Worm (Caenorhabditis elegans) whole organism, L4 larva: ENCODE results near the gene F43D2.3.

Source experiments
- F26F4.8 ChIP-seq: fragments of 200-800 bp; sonication (Bioruptor generic); conservative IDR thresholded peaks from 2 replicates; pipeline ENCODE4 v1.3.6; 2022; ENCODE audit warnings: missing genetic modification characterization, missing compliant biosample characterization
- R02D3.7 ChIP-seq: fragments of 150-350 bp; sonication (generic microtip); optimal IDR thresholded peaks from 3 replicates; lab custom pipeline; 2014; ENCODE audit warnings: missing biosample characterization, missing genetic modification characterization
- T20F7.1 ChIP-seq: fragments of 200-800 bp; sonication (Bioruptor generic); optimal IDR thresholded peaks from 2 replicates; lab custom pipeline; 2018; ENCODE audit warnings: mild to moderate bottlenecking, missing genetic modification characterization, missing compliant biosample characterization
- arid-1 ChIP-seq: fragments of 200-800 bp; sonication (Bioruptor generic); conservative IDR thresholded peaks from 2 replicates; pipeline ENCODE4 v1.3.6; 2022; ENCODE audit warnings: missing genetic modification reagents, missing genetic modification characterization, missing compliant biosample characterization
- ceh-82 ChIP-seq: sonication (generic microtip); optimal IDR thresholded peaks from 2 replicates; lab custom pipeline; 2017; ENCODE audit warnings: missing biosample characterization, missing genetic modification characterization
- daf-12 ChIP-seq: fragments of 150-350 bp; optimal IDR thresholded peaks from 2 replicates; lab custom pipeline; 2014; ENCODE audit warnings: missing biosample characterization, missing genetic modification reagents, missing genetic modification characterization
- daf-16 ChIP-seq, 3 experiments: sonication (generic microtip); optimal IDR thresholded peaks; 2 replicates each; lab custom pipeline; 2016 to 2017; ENCODE audit warnings: missing genetic modification characterization in 3 of 3, missing genetic modification reagents in 3 of 3, mild to moderate bottlenecking in 2 of 3, missing compliant biosample characterization in 2 of 3, missing biosample characterization in 1 of 3, moderate library complexity in 1 of 3
- daf-8 ChIP-seq: fragments of 200-800 bp; sonication (Bioruptor generic); IDR thresholded peaks from 2 replicates; pipeline ENCODE4 v1.3.6; 2022; ENCODE audit warnings: missing genetic modification characterization, missing compliant biosample characterization
- dmd-8 ChIP-seq: fragments of 200-800 bp; sonication (Bioruptor generic); IDR thresholded peaks from 2 replicates; pipeline ENCODE4 v1.3.6; 2022; ENCODE audit warnings: missing genetic modification characterization, missing compliant biosample characterization
- dmd-9 ChIP-seq: fragments of 200-800 bp; sonication (Bioruptor generic); IDR thresholded peaks from 2 replicates; pipeline ENCODE4 v1.3.6; 2022; ENCODE audit warnings: missing genetic modification reagents, missing genetic modification characterization, missing compliant biosample characterization
- dpl-1 ChIP-seq: fragments of 150-350 bp; optimal IDR thresholded peaks from 2 replicates; lab custom pipeline; 2014; ENCODE audit warnings: missing biosample characterization, missing genetic modification reagents, missing genetic modification characterization
- egl-27 ChIP-seq: sonication (generic microtip); optimal IDR thresholded peaks from 3 replicates; lab custom pipeline; 2017; ENCODE audit warnings: missing biosample characterization, missing genetic modification reagents, missing genetic modification characterization
- hlh-11 ChIP-seq: fragments of 200-800 bp; sonication (Bioruptor generic); optimal IDR thresholded peaks from 2 replicates; lab custom pipeline; 2018; ENCODE audit warnings: mild to moderate bottlenecking, missing genetic modification characterization, missing compliant biosample characterization
- hlh-30 ChIP-seq: sonication (generic microtip); optimal IDR thresholded peaks from 2 replicates; lab custom pipeline; 2017; ENCODE audit warnings: antibody characterized with exemption, mild to moderate bottlenecking, missing genetic modification characterization, missing compliant biosample characterization; ENCODE audit not compliant: insufficient read depth
- jun-1 ChIP-seq: fragments of 150-350 bp; optimal IDR thresholded peaks from 2 replicates; lab custom pipeline; 2014; ENCODE audit warnings: missing biosample characterization, missing genetic modification reagents, missing genetic modification characterization
- lin-38 ChIP-seq: fragments of 200-800 bp; sonication (Bioruptor generic); IDR thresholded peaks from 2 replicates; pipeline ENCODE4 v1.3.6; 2022; ENCODE audit warnings: missing genetic modification reagents, missing genetic modification characterization, missing compliant biosample characterization
- lsy-2 ChIP-seq, 2 experiments: fragments of 150-350 bp in 1 of 2; sonication (generic microtip) in 1 of 2; optimal IDR thresholded peaks; 2 replicates each; lab custom pipeline; 2014 to 2017; ENCODE audit warnings: missing biosample characterization in 2 of 2, missing genetic modification characterization in 2 of 2
- madf-9 ChIP-seq: fragments of 200-800 bp; sonication (Bioruptor generic); conservative IDR thresholded peaks from 2 replicates; pipeline ENCODE4 v1.3.6; 2022; ENCODE audit warnings: missing genetic modification reagents, missing genetic modification characterization, missing compliant biosample characterization
- mdl-1 ChIP-seq, 2 experiments: fragments of 150-350 bp in 1 of 2; sonication (generic microtip) in 1 of 2; optimal IDR thresholded peaks; 2 replicates each; lab custom pipeline; 2014 to 2017; ENCODE audit warnings: missing biosample characterization in 2 of 2, missing genetic modification characterization in 2 of 2
- mdt-29 ChIP-seq: fragments of 200-800 bp; sonication (Bioruptor generic); IDR thresholded peaks from 2 replicates; pipeline ENCODE4 v1.3.6; 2022; ENCODE audit warnings: missing genetic modification reagents, missing genetic modification characterization, missing compliant biosample characterization
- nhr-237 ChIP-seq: sonication (generic microtip); optimal IDR thresholded peaks from 2 replicates; lab custom pipeline; 2017; ENCODE audit warnings: missing biosample characterization, missing genetic modification characterization
- nhr-48 ChIP-seq: sonication (generic microtip); optimal IDR thresholded peaks from 2 replicates; lab custom pipeline; 2016; ENCODE audit warnings: mild to moderate bottlenecking, missing genetic modification characterization, missing compliant biosample characterization
- php-3 ChIP-seq: fragments of 200-800 bp; sonication (Bioruptor generic); IDR thresholded peaks from 2 replicates; pipeline ENCODE4 v1.3.6; 2022; ENCODE audit warnings: missing genetic modification reagents, missing genetic modification characterization, missing compliant biosample characterization
- pqm-1 ChIP-seq: sonication (generic microtip); optimal IDR thresholded peaks from 2 replicates; lab custom pipeline; 2017; ENCODE audit warnings: missing biosample characterization, missing genetic modification characterization
- sdz-12 ChIP-seq: fragments of 200-800 bp; sonication (Bioruptor generic); optimal IDR thresholded peaks from 2 replicates; lab custom pipeline; 2018; ENCODE audit warnings: mild to moderate bottlenecking, missing genetic modification characterization, missing compliant biosample characterization
- set-16 ChIP-seq: fragments of 200-800 bp; sonication (Bioruptor generic); IDR thresholded peaks from 2 replicates; pipeline ENCODE4 v1.3.6; 2022; ENCODE audit warnings: missing genetic modification reagents, missing genetic modification characterization, missing compliant biosample characterization
- skn-1 ChIP-seq: fragments of 150-350 bp; optimal IDR thresholded peaks from 2 replicates; lab custom pipeline; 2014; ENCODE audit warnings: missing biosample characterization, missing genetic modification characterization
- snpc-1.2 ChIP-seq: fragments of 200-800 bp; sonication (Bioruptor generic); IDR thresholded peaks from 2 replicates; pipeline ENCODE4 v1.3.6; 2022; ENCODE audit warnings: missing genetic modification reagents, missing genetic modification characterization, missing compliant biosample characterization
- spr-3 ChIP-seq: fragments of 200-800 bp; sonication (Bioruptor generic); optimal IDR thresholded peaks from 2 replicates; lab custom pipeline; 2018; ENCODE audit warnings: mild to moderate bottlenecking, missing genetic modification characterization, missing compliant biosample characterization
- tag-97 ChIP-seq: fragments of 200-800 bp; sonication (Bioruptor generic); IDR thresholded peaks from 2 replicates; pipeline ENCODE4 v1.3.6; 2022; ENCODE audit warnings: missing genetic modification characterization, missing compliant biosample characterization
- unc-130 ChIP-seq: sonication (generic microtip); optimal IDR thresholded peaks from 2 replicates; lab custom pipeline; 2016; ENCODE audit warnings: missing genetic modification reagents, missing genetic modification characterization, missing compliant biosample characterization
- unc-62 ChIP-seq, 3 experiments: fragments of 150-350 bp in 1 of 3; sonication (generic microtip); optimal IDR thresholded peaks in 2 of 3; peaks in 1 of 3; 1 replicate in 1 of 3; 2 replicates in 2 of 3; lab custom pipeline; 2014 to 2017; ENCODE audit warnings: missing biosample characterization in 3 of 3, missing genetic modification characterization in 3 of 3, missing genetic modification reagents in 3 of 3, missing genotype in 1 of 3
- vab-7 ChIP-seq: fragments of 200-800 bp; sonication (Bioruptor generic); IDR thresholded peaks from 2 replicates; pipeline ENCODE4 v1.3.6; 2022; ENCODE audit warnings: missing genetic modification reagents, missing genetic modification characterization, missing compliant biosample characterization
- zfp-3 ChIP-seq: fragments of 200-800 bp; sonication (Bioruptor generic); conservative IDR thresholded peaks from 2 replicates; pipeline ENCODE4 v1.3.6; 2022; ENCODE audit warnings: missing genetic modification reagents, missing genetic modification characterization, missing compliant biosample characterization
- zip-11 ChIP-seq: fragments of 200-800 bp; sonication (Bioruptor generic); IDR thresholded peaks from 2 replicates; pipeline ENCODE4 v1.3.6; 2022; ENCODE audit warnings: missing genetic modification characterization, missing compliant biosample characterization
- zip-2 ChIP-seq: fragments of 150-350 bp; optimal IDR thresholded peaks from 2 replicates; lab custom pipeline; 2014; ENCODE audit warnings: missing biosample characterization, missing genetic modification characterization

The F43D2.3 gene

DNA sequence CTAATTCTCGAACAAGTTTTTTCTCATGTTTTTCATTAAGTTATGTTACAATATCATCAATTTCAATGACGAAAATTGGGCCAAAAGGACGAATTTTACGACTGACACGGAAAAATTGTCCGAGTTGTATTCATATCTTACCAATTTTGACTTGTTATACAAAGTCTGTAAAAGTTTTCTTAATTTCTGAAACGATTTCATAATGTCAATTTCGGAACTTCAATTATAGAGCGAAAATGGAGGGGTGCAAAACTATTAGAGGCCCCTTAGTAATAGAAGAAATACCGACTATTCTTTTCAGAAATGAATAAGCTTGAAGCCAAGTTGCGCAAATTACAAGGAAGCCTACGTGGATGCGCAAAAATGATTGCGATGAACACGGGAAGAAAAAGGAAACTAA lies at the start of gene F43D2.3:
TSS of gene F43D2.3 (plus strand) at position 301 of the 400 bp plus-strand sequence.
- no peak for TF ChIP-seq hlh-30
- TF ChIP-seq ceh-82 (tag; lab: Kevin White, UChicago) = no peak
- TF ChIP-seq hlh-11 = no peak
- no peak for TF ChIP-seq mdt-29
- no peak for TF ChIP-seq spr-3
- TF ChIP-seq dmd-9 (GFP tag; lab: Robert Waterston, UW) = no peak
- TF ChIP-seq lin-38 = no peak

DNA sequence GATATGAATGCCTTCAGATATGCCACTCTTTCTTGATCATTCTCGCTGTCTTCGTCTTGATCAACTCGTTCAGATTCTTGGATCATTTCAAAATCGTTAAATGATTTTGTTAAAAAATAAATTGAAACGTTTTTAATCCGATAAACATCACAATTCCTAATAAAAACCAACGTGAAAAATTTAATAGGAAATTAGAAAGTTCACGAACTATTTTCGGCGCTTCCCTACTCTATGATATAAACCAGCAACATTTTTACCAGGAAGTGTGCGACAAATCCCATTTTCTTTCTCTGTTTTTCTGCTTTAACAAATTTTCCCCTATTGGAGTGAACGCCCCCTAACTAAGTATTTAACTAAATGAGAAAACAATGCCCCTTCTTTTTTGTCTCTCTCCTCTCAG lies 46.3 kb upstream of the F43D2.3 start, which contains the start of gene Y40H4A.2:
TSS of gene Y40H4A.2 (minus strand) at position 101 of the 400 bp plus-strand sequence.
- no peak for TF ChIP-seq vab-7 (GFP tag; lab: Robert Waterston, UW)
- TF ChIP-seq sdz-12 (GFP tag; lab: Kevin White, UChicago) = no peak
- peak in 1 of 2 experiments; percentile 80 for TF ChIP-seq unc-62 (GFP tag; optimal IDR thresholded peaks at IDR 0.05 in 1 of 2; lab: Kevin White, UChicago)
- TF ChIP-seq unc-62 (tag; optimal IDR thresholded peaks at IDR 0.05; lab: Kevin White, UChicago) = no peak

DNA sequence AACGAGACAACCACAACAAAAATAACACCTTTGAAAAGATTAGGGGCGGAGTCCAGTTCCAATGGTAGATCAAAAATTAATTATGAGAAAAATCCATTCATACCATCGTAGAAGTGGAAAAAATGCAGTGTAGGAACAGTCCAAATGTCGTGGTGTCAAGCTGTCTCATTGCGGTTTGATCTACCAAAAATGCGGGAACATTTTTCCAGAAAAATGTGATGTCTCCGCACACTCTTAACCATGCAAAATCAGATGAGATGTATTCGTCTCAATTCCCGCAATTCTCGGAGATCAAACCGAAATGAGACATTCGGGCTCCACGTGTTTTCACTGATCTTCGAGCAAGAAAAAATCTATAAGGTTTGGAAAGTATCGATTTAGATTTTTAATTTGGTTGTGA lies 37.6 kb upstream of the F43D2.3 start:
- no peak for TF ChIP-seq lsy-2 (tag; optimal IDR thresholded peaks at IDR 0.05; lab: Kevin White, UChicago)
- no peak for TF ChIP-seq pqm-1 (tag; lab: Kevin White, UChicago)
- no peak for TF ChIP-seq mdl-1 (tag; optimal IDR thresholded peaks at IDR 0.05; lab: Kevin White, UChicago)
- no peak for TF ChIP-seq dmd-8 (GFP tag; lab: Robert Waterston, UW)
- TF ChIP-seq unc-130 (GFP tag; lab: Kevin White, UChicago) = no peak

DNA sequence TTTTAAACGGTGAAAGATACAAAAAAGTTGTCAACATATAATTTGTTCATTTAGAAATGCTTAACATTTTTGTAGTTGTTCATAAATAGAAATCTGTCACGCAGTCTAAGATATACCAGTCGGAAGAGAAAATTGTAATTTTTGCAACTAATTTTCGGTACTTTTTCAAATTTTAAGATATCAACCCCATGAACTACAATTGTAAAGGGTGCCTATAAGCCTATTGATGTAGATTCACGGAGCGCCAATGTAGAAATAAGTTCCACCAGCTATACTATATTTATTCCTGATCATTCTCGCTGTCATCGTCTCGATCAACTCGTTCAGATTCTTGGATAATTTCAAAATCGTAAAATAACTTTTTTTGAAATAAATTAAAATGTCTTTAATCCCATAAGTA lies 36.7 kb upstream of the F43D2.3 start:
- TF ChIP-seq daf-16 (GFP tag; optimal IDR thresholded peaks at IDR 0.05; lab: Kevin White, UChicago) (no peak), daf-16 (tag; optimal IDR thresholded peaks at IDR 0.05; lab: Kevin White, UChicago) (peak; percentile 25), skn-1 (tag; lab: Kevin White, UChicago) (no peak), F26F4.8 (GFP tag; lab: Robert Waterston, UW) (no peak), egl-27 (no peak), daf-12 (tag; lab: Kevin White, UChicago) (no peak), set-16 (GFP tag; lab: Robert Waterston, UW) (no peak), nhr-237 (no peak), jun-1 (tag; lab: Kevin White, UChicago) (no peak), php-3 (GFP tag; lab: Robert Waterston, UW) (0 out of 2 replicates have a peak, but pooled peaks have one; percentile 15), zip-11 (no peak), nhr-48 (tag; lab: Kevin White, UChicago) (no peak), R02D3.7 (tag; lab: Kevin White, UChicago) (no peak), T20F7.1 (GFP tag; lab: Kevin White, UChicago) (peak; percentile 66), tag-97 (GFP tag; lab: Robert Waterston, UW) (no peak), daf-8 (GFP tag; lab: Robert Waterston, UW) (no peak), zfp-3 (GFP tag; lab: Robert Waterston, UW) (peak; percentile 39), dpl-1 (no peak), snpc-1.2 (GFP tag; lab: Robert Waterston, UW) (no peak), madf-9 (GFP tag; lab: Robert Waterston, UW) (no peak), arid-1 (GFP tag; lab: Robert Waterston, UW) (no peak), zip-2 (no peak), lin-38 (peak; percentile 54), unc-130 (GFP tag; lab: Kevin White, UChicago) (no peak)
- TF ChIP-seq, all 104 proteins: peak for 5
